Worm (Caenorhabditis elegans) whole organism, mixed stage, embryonic: Measurements from ENCODE around the gene F26F4.2.

ENCODE experiments used
- M03D4.4 ChIP-seq: sonication (generic microtip); optimal IDR thresholded peaks from 2 replicates; lab custom pipeline; 2017; ENCODE audit warnings: mild to moderate bottlenecking, missing genetic modification characterization, missing compliant biosample characterization
- bed-3 ChIP-seq: fragments of 200-800 bp; sonication (Bioruptor generic); optimal IDR thresholded peaks from 3 replicates; lab custom pipeline; 2018; ENCODE audit warnings: mild to moderate bottlenecking, missing genetic modification characterization, moderate library complexity, missing compliant biosample characterization
- blmp-1 ChIP-seq: fragments of 150-350 bp; optimal IDR thresholded peaks from 2 replicates; lab custom pipeline; 2014; ENCODE audit warnings: missing biosample characterization, missing genetic modification characterization
- ceh-39 ChIP-seq: fragments of 150-350 bp; optimal IDR thresholded peaks from 2 replicates; lab custom pipeline; 2014; ENCODE audit warnings: missing biosample characterization, missing genetic modification characterization
- ceh-43 ChIP-seq: fragments of 200-800 bp; sonication (Bioruptor generic); optimal IDR thresholded peaks from 2 replicates; lab custom pipeline; 2018; ENCODE audit warnings: mild to moderate bottlenecking, missing genetic modification characterization, moderate library complexity, missing compliant biosample characterization
- ces-1 ChIP-seq: fragments of 150-350 bp; optimal IDR thresholded peaks from 2 replicates; lab custom pipeline; 2014; ENCODE audit warnings: missing biosample characterization, missing genetic modification reagents, missing genetic modification characterization
- drap-1 ChIP-seq: fragments of 200-800 bp; sonication (Bioruptor generic); optimal IDR thresholded peaks from 3 replicates; lab custom pipeline; 2018; ENCODE audit warnings: mild to moderate bottlenecking, missing genetic modification characterization, missing compliant biosample characterization
- elt-1 ChIP-seq: sonication (generic microtip); optimal IDR thresholded peaks from 2 replicates; lab custom pipeline; 2017; ENCODE audit warnings: missing genetic modification characterization, mild to moderate bottlenecking, missing compliant biosample characterization, antibody characterized with exemption, moderate library complexity, borderline replicate concordance; ENCODE audit not compliant: insufficient read depth
- elt-3 ChIP-seq: fragments of 150-350 bp; optimal IDR thresholded peaks from 2 replicates; lab custom pipeline; 2014; ENCODE audit warnings: missing biosample characterization, missing genetic modification characterization
- flh-1 ChIP-seq: fragments of 200-800 bp; sonication (Bioruptor generic); optimal IDR thresholded peaks from 2 replicates; lab custom pipeline; 2018; ENCODE audit warnings: mild to moderate bottlenecking, missing genetic modification characterization, moderate library complexity, missing compliant biosample characterization
- ham-2 ChIP-seq: fragments of 200-800 bp; sonication (Bioruptor generic); optimal IDR thresholded peaks from 2 replicates; lab custom pipeline; 2018; ENCODE audit warnings: mild to moderate bottlenecking, missing genetic modification characterization, missing compliant biosample characterization
- lin-13 ChIP-seq: fragments of 150-350 bp; optimal IDR thresholded peaks from 2 replicates; lab custom pipeline; 2014; ENCODE audit warnings: missing biosample characterization, missing genetic modification characterization
- lin-32 ChIP-seq: fragments of 200-800 bp; sonication (Bioruptor generic); optimal IDR thresholded peaks from 2 replicates; lab custom pipeline; 2018; ENCODE audit warnings: mild to moderate bottlenecking, missing genetic modification characterization, missing compliant biosample characterization
- mep-1 ChIP-seq: fragments of 150-350 bp; optimal IDR thresholded peaks from 2 replicates; lab custom pipeline; 2017; ENCODE audit warnings: missing biosample characterization, missing genetic modification reagents, missing genetic modification characterization, inconsistent platforms
- mls-2 ChIP-seq: sonication (generic microtip); optimal IDR thresholded peaks from 2 replicates; lab custom pipeline; 2016; ENCODE audit warnings: mild to moderate bottlenecking, missing genetic modification characterization, moderate library complexity, missing compliant biosample characterization
- nhr-12 ChIP-seq: fragments of 150-350 bp; optimal IDR thresholded peaks from 2 replicates; lab custom pipeline; 2014; ENCODE audit warnings: missing biosample characterization, missing genetic modification characterization
- nhr-2 ChIP-seq: fragments of 150-350 bp; optimal IDR thresholded peaks from 2 replicates; lab custom pipeline; 2014; ENCODE audit warnings: missing biosample characterization, missing genetic modification characterization
- nhr-237 ChIP-seq: fragments of 150-350 bp; optimal IDR thresholded peaks from 2 replicates; lab custom pipeline; 2014; ENCODE audit warnings: missing biosample characterization, missing genetic modification characterization
- nhr-28 ChIP-seq: fragments of 150-350 bp; optimal IDR thresholded peaks from 2 replicates; lab custom pipeline; 2014; ENCODE audit warnings: missing biosample characterization, missing genetic modification characterization
- pha-4 ChIP-seq: fragments of 150-350 bp; optimal IDR thresholded peaks from 2 replicates; lab custom pipeline; 2018; ENCODE audit warnings: missing biosample characterization, missing genetic modification reagents, missing genetic modification characterization
- sem-2 ChIP-seq: fragments of 200-800 bp; sonication (Bioruptor generic); optimal IDR thresholded peaks from 2 replicates; lab custom pipeline; 2018; ENCODE audit warnings: mild to moderate bottlenecking, missing genetic modification characterization, missing compliant biosample characterization
- snpc-4 ChIP-seq: fragments of 150-350 bp; optimal IDR thresholded peaks from 2 replicates; lab custom pipeline; 2014; ENCODE audit warnings: missing biosample characterization, missing genetic modification characterization
- sptf-1 ChIP-seq: sonication (generic microtip); optimal IDR thresholded peaks from 2 replicates; lab custom pipeline; 2017; ENCODE audit warnings: mild to moderate bottlenecking, missing genetic modification characterization, moderate library complexity, missing compliant biosample characterization
- tbx-8 ChIP-seq: fragments of 200-800 bp; sonication (Bioruptor generic); optimal IDR thresholded peaks from 2 replicates; lab custom pipeline; 2018; ENCODE audit warnings: mild to moderate bottlenecking, missing genetic modification characterization, moderate library complexity, missing compliant biosample characterization
- unc-120 ChIP-seq: sonication (generic microtip); optimal IDR thresholded peaks from 2 replicates; lab custom pipeline; 2017; ENCODE audit warnings: missing genetic modification characterization, missing compliant biosample characterization; ENCODE audit not compliant: poor library complexity, severe bottlenecking
- unc-39 ChIP-seq: fragments of 150-350 bp; optimal IDR thresholded peaks from 2 replicates; lab custom pipeline; 2014; ENCODE audit warnings: missing biosample characterization, missing genetic modification characterization
- unc-62 ChIP-seq: fragments of 150-350 bp; optimal IDR thresholded peaks from 2 replicates; lab custom pipeline; 2014; ENCODE audit warnings: missing biosample characterization, missing genetic modification reagents, missing genetic modification characterization
- zip-8 ChIP-seq: fragments of 150-350 bp; optimal IDR thresholded peaks from 2 replicates; lab custom pipeline; 2014; ENCODE audit warnings: missing biosample characterization, missing genetic modification characterization
- ztf-11 ChIP-seq: fragments of 150-350 bp; optimal IDR thresholded peaks from 2 replicates; lab custom pipeline; 2014; ENCODE audit warnings: missing biosample characterization, missing genetic modification characterization

The F26F4.2 gene

DNA sequence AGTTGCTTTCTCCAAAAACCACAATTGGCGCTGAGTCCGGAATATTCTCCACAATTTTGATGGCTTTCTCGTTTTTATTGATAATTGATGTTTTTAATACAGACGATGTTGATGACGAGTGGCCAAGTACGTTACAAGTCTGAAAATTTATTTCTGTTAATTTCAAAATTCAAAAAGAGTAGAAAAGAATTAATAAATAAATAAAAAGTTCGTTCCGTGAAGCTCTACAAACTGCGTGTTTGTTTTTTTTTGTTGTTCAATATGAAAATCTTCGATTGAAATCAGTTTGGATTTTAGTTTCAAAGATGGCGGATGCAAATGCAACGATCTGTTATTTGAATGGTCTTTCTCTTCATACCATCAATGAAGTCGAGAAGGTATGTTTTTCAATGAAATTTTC is at the start of gene F26F4.2:
Gene F26F4.2, plus strand, starts transcription at position 301 of the 400 bp plus-strand sequence.
- TF ChIP-seq zip-8 (tag; lab: Kevin White, UChicago) (no peak), lin-32 (GFP tag; lab: Kevin White, UChicago) (no peak), ceh-39 (tag; lab: Kevin White, UChicago) (no peak), ham-2 (GFP tag; lab: Kevin White, UChicago) (no peak), lin-13 (tag; lab: Kevin White, UChicago) (no peak), bed-3 (GFP tag; lab: Kevin White, UChicago) (no peak), tbx-8 (GFP tag; lab: Kevin White, UChicago) (no peak), nhr-2 (tag; lab: Kevin White, UChicago) (no peak)

DNA sequence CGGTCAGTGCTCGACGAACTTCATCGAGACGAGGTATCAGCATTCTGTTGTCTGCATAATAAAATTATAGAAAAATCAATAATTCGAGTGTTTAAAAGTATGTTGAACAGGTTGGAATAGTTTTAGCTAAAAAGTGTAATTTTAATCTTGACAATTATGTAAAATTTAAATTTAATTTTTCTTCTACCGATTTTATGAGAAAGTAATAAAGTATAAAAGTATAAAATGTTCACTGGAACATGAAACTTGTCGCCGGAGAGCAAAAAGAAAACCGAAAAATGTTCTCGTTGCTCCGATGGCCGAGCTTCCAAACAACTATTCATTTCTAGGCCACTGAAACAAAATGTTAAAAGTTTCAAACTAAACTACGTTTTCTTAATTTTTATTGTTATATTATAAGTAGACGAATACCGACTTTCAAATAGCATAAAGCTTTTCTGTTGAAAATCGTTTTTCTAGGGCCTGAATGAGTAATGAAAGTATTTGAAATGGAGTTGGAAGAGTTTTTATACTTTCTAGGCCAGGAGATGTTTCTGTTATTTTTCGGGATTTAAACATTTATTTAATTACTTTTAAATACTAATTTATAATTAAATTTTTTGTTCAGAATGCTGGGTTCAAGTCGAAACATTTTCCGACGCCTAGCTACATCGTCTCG is 49.2 kb upstream of the F26F4.2 start, which contains the start of the genes C35D10.10 and C35D10.5:
Gene C35D10.10, minus strand, starts transcription at position 51 of the 658 bp plus-strand sequence.
Gene C35D10.5, plus strand, starts transcription at position 608 of the 658 bp plus-strand sequence.
- TF ChIP-seq mep-1 (tag; lab: Kevin White, UChicago), result no peak
- no peak for TF ChIP-seq ztf-11 (tag; lab: Kevin White, UChicago)

DNA sequence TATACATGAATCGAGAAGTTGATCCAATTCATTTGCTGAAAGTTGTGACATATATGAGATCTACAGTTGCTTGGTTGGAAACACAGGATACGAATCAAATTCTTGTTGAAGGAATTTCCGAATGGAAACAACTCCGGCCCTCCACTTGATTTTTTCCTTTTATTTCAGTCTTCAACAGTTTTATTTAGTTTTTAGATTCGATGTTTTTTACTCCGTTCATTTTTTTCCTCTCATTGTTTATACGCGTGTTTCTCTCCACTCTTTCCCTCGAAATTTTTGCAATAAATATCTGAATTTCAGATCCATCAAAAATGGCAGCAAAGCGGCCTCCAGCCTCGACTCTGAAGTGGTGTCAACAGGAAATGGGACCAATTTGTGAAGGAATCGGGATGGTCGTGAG is 47.9 kb upstream of the F26F4.2 start, which contains the start of gene coq-8:
Gene coq-8, plus strand, starts transcription at position 301 of the 400 bp plus-strand sequence.
- TF ChIP-seq lin-32 (GFP tag; lab: Kevin White, UChicago), result no peak
- no peak for TF ChIP-seq M03D4.4 (tag; lab: Kevin White, UChicago)
- TF ChIP-seq snpc-4, result no peak
- TF ChIP-seq nhr-28 (tag; lab: Kevin White, UChicago), result no peak
- no peak for TF ChIP-seq sptf-1 (tag; lab: Kevin White, UChicago)
- no peak for TF ChIP-seq pha-4 (tag; lab: Kevin White, UChicago)
- no peak for TF ChIP-seq mls-2 (tag; lab: Kevin White, UChicago)
- no peak for TF ChIP-seq lin-13 (tag; lab: Kevin White, UChicago)
- TF ChIP-seq ceh-39 (tag; lab: Kevin White, UChicago), result no peak
- no peak for TF ChIP-seq nhr-2 (tag; lab: Kevin White, UChicago)
- TF ChIP-seq nhr-237 (tag; lab: Kevin White, UChicago), result no peak
- no peak for TF ChIP-seq blmp-1
- TF ChIP-seq unc-62, result no peak
- no peak for TF ChIP-seq unc-120 (tag; lab: Kevin White, UChicago)
- no peak for TF ChIP-seq ham-2 (GFP tag; lab: Kevin White, UChicago)
- no peak for TF ChIP-seq ceh-43 (GFP tag; lab: Kevin White, UChicago)
- no peak for TF ChIP-seq drap-1 (GFP tag; lab: Kevin White, UChicago)

DNA sequence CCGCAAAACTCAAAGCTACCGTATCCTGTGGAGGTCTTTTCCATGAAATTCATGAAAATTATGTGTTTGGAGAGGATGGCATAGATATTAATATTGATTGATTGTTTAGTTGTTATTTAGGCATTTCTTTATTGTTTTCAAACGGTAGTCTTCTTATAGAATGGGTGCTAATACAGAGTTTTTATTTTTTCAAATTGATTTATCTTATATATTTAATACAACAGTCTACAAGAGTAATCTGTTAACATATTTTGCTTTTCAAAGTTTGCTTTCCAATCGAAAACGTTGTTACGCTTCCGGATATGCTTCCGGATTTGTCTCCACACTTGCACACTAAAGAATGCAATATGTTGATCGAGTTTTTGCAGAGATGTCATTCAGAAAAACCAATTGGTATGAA is 44.3 kb upstream of the F26F4.2 start, which contains the start of gene C35D10.17:
Gene C35D10.17, plus strand, starts transcription at position 301 of the 400 bp plus-strand sequence.
- TF ChIP-seq blmp-1 (no peak), elt-3 (tag; lab: Kevin White, UChicago) (no peak), unc-120 (tag; lab: Kevin White, UChicago) (no peak), sem-2 (GFP tag; lab: Kevin White, UChicago) (no peak), ceh-43 (GFP tag; lab: Kevin White, UChicago) (no peak), unc-62 (no peak), pha-4 (tag; lab: Kevin White, UChicago) (no peak), unc-39 (no peak), nhr-12 (tag; lab: Kevin White, UChicago) (no peak), lin-32 (GFP tag; lab: Kevin White, UChicago) (no peak), ces-1 (GFP tag; lab: Kevin White, UChicago) (no peak), nhr-237 (tag; lab: Kevin White, UChicago) (no peak), flh-1 (GFP tag; lab: Kevin White, UChicago) (no peak)

ce11 chrIII:4868643-4869042 is 42.4 kb upstream of the F26F4.2 start, which contains the start of the genes msd-4 and C35D10.3:
msd-4 (minus strand) TSS chrIII:4868743.
C35D10.3 (plus strand) TSS chrIII:4868921.
- TF ChIP-seq flh-1 (GFP tag; lab: Kevin White, UChicago) (no peak), nhr-237 (tag; lab: Kevin White, UChicago) (no peak), drap-1 (GFP tag; lab: Kevin White, UChicago) (no peak), ztf-11 (tag; lab: Kevin White, UChicago) (no peak), lin-32 (GFP tag; lab: Kevin White, UChicago) (no peak), ces-1 (GFP tag; lab: Kevin White, UChicago) (no peak), unc-62 (no peak), pha-4 (tag; lab: Kevin White, UChicago) (no peak), blmp-1 (no peak), elt-3 (tag; lab: Kevin White, UChicago) (no peak), elt-1 (no peak), nhr-12 (tag; lab: Kevin White, UChicago) (no peak), zip-8 (tag; lab: Kevin White, UChicago) (no peak), ceh-43 (GFP tag; lab: Kevin White, UChicago) (no peak), unc-120 (tag; lab: Kevin White, UChicago) (no peak), lin-13 (tag; lab: Kevin White, UChicago) (no peak)
